Fruit fly (Drosophila melanogaster) whole organism, embryonic: Measurements from ENCODE around the gene CG15247.

ENCODE experiments used
- Bgb ChIP-seq: fragments of 200-800 bp; sonication (Bioruptor generic); IDR thresholded peaks from 2 replicates; pipeline ENCODE4 v1.3.6; 2022; ENCODE audit warnings: missing biosample characterization, missing genetic modification characterization; ENCODE audit not compliant: partially characterized antibody
- Blimp-1 ChIP-seq: fragments of 200-800 bp; sonication (Bioruptor generic); optimal IDR thresholded peaks from 3 replicates; lab custom pipeline; 2018; ENCODE audit warnings: missing biosample characterization, missing genetic modification characterization, mild to moderate bottlenecking, moderate library complexity, missing genetic modification reagents
- BtbVII ChIP-seq: fragments of 200-800 bp; sonication (Bioruptor generic); optimal IDR thresholded peaks from 3 replicates; lab custom pipeline; 2017; ENCODE audit warnings: missing biosample characterization, mild to moderate bottlenecking, missing genetic modification characterization
- CG10543 ChIP-seq: fragments of 200-800 bp; sonication (Bioruptor generic); optimal IDR thresholded peaks from 3 replicates; lab custom pipeline; 2017; ENCODE audit warnings: missing biosample characterization, mild to moderate bottlenecking, missing genetic modification characterization, moderate library complexity
- CG12071 ChIP-seq: fragments of 200-800 bp; sonication (Bioruptor generic); optimal IDR thresholded peaks from 3 replicates; lab custom pipeline; 2018; ENCODE audit warnings: missing biosample characterization, mild to moderate bottlenecking, missing genetic modification characterization
- CG12769 ChIP-seq: fragments of 200-800 bp; sonication (Bioruptor generic); optimal IDR thresholded peaks from 2 replicates; lab custom pipeline; 2019; ENCODE audit warnings: missing biosample characterization, mild to moderate bottlenecking, missing genetic modification characterization, moderate library complexity
- CG13894 ChIP-seq: fragments of 200-800 bp; sonication (Bioruptor generic); optimal IDR thresholded peaks from 3 replicates; lab custom pipeline; 2018; ENCODE audit warnings: missing biosample characterization, mild to moderate bottlenecking, missing genetic modification characterization, moderate library complexity
- CG15479 ChIP-seq: fragments of 200-800 bp; sonication (Bioruptor generic); optimal IDR thresholded peaks from 3 replicates; lab custom pipeline; 2019; ENCODE audit warnings: missing biosample characterization, mild to moderate bottlenecking, missing genetic modification characterization, moderate library complexity
- CG1603 ChIP-seq: fragments of 200-800 bp; sonication (Bioruptor generic); optimal IDR thresholded peaks from 2 replicates; lab custom pipeline; 2019; ENCODE audit warnings: missing biosample characterization, mild to moderate bottlenecking, missing genetic modification characterization, moderate library complexity
- CG16813 ChIP-seq: fragments of 200-800 bp; sonication (Bioruptor generic); IDR thresholded peaks from 3 replicates; pipeline ENCODE4 v1.3.6; 2022; ENCODE audit warnings: missing biosample characterization, missing genetic modification characterization; ENCODE audit not compliant: partially characterized antibody
- CG2120 ChIP-seq: fragments of 200-800 bp; sonication (Bioruptor generic); optimal IDR thresholded peaks from 3 replicates; lab custom pipeline; 2016; ENCODE audit warnings: missing biosample characterization, missing genetic modification characterization
- CG3407 ChIP-seq: fragments of 200-800 bp; sonication (Bioruptor generic); optimal IDR thresholded peaks from 2 replicates; lab custom pipeline; 2018; ENCODE audit warnings: missing biosample characterization, mild to moderate bottlenecking, missing genetic modification characterization
- CG34376 ChIP-seq: fragments of 200-800 bp; sonication (Bioruptor generic); optimal IDR thresholded peaks from 2 replicates; lab custom pipeline; 2018; ENCODE audit warnings: missing biosample characterization, mild to moderate bottlenecking, missing genetic modification characterization
- CG4282 ChIP-seq: fragments of 200-800 bp; sonication (Bioruptor generic); optimal IDR thresholded peaks from 2 replicates; lab custom pipeline; 2016; ENCODE audit warnings: missing biosample characterization, missing genetic modification characterization
- CG4424 ChIP-seq: fragments of 200-800 bp; sonication (Bioruptor generic); optimal IDR thresholded peaks from 3 replicates; lab custom pipeline; 2016; ENCODE audit warnings: missing biosample characterization, missing genetic modification characterization
- CG4854 ChIP-seq: fragments of 200-800 bp; sonication (Bioruptor generic); optimal IDR thresholded peaks from 2 replicates; lab custom pipeline; 2016; ENCODE audit warnings: missing biosample characterization, missing genetic modification characterization, inconsistent platforms
- CG5180 ChIP-seq: fragments of 200-800 bp; sonication (Bioruptor generic); optimal IDR thresholded peaks from 3 replicates; lab custom pipeline; 2017; ENCODE audit warnings: missing biosample characterization, missing genetic modification characterization, mild to moderate bottlenecking, moderate library complexity, missing genetic modification reagents
- CG7372 ChIP-seq: fragments of 200-800 bp; sonication (Bioruptor generic); IDR thresholded peaks from 2 replicates; pipeline ENCODE4 v1.3.6; 2022; ENCODE audit warnings: missing biosample characterization, missing genetic modification characterization
- CG7928 ChIP-seq: fragments of 200-800 bp; sonication (Bioruptor generic); optimal IDR thresholded peaks from 2 replicates; lab custom pipeline; 2017; ENCODE audit warnings: missing biosample characterization, mild to moderate bottlenecking, missing genetic modification characterization
- CG8290 ChIP-seq, 3 experiments: fragments of 200-800 bp; sonication (Bioruptor generic); optimal IDR thresholded peaks; 2 replicates each; lab custom pipeline; 2016 to 2019; ENCODE audit warnings: missing biosample characterization in 3 of 3, missing genetic modification characterization in 3 of 3, mild to moderate bottlenecking in 2 of 3, moderate library complexity in 1 of 3
- CG8388 ChIP-seq: fragments of 200-800 bp; sonication (Bioruptor generic); optimal IDR thresholded peaks from 2 replicates; lab custom pipeline; 2019; ENCODE audit warnings: missing biosample characterization, mild to moderate bottlenecking, missing genetic modification characterization, moderate library complexity
- CG9932 ChIP-seq: fragments of 200-800 bp; sonication (Bioruptor generic); IDR thresholded peaks from 2 replicates; pipeline ENCODE4 v1.3.6; 2022; ENCODE audit warnings: missing biosample characterization, missing genetic modification characterization
- Dbx ChIP-seq: fragments of 200-800 bp; sonication (Bioruptor generic); IDR thresholded peaks from 3 replicates; pipeline ENCODE4 v1.3.6; 2022; ENCODE audit warnings: missing biosample characterization, missing genetic modification characterization
- Deaf1 ChIP-seq: fragments of 200-800 bp; optimal IDR thresholded peaks from 3 replicates; lab custom pipeline; 2019; ENCODE audit warnings: missing biosample characterization, mild to moderate bottlenecking, missing genetic modification characterization, moderate library complexity
- Drgx ChIP-seq: fragments of 200-800 bp; sonication (Bioruptor generic); IDR thresholded peaks from 2 replicates; pipeline ENCODE4 v1.3.6; 2022; ENCODE audit warnings: missing biosample characterization, missing genetic modification characterization
- Hr39 ChIP-seq: fragments of >200 bp; optimal IDR thresholded peaks from 2 replicates; lab custom pipeline; 2017
- Max ChIP-seq: fragments of 200-800 bp; sonication (Bioruptor generic); optimal IDR thresholded peaks from 2 replicates; lab custom pipeline; 2016; ENCODE audit warnings: missing biosample characterization, mild to moderate bottlenecking, missing genetic modification characterization
- Med ChIP-seq: fragments of 200-800 bp; sonication (Bioruptor generic); peaks from one replicate; lab custom pipeline; 2016; ENCODE audit warnings: missing biosample characterization, missing genetic modification characterization, mild to moderate bottlenecking, inconsistent platforms, moderate library complexity
- Sry-δ ChIP-seq: fragments of 200-800 bp; sonication (Bioruptor generic); optimal IDR thresholded peaks from 2 replicates; lab custom pipeline; 2016; ENCODE audit warnings: missing biosample characterization, missing genetic modification characterization
- bigmax ChIP-seq: fragments of 200-800 bp; sonication (Bioruptor generic); optimal IDR thresholded peaks from 2 replicates; lab custom pipeline; 2018; ENCODE audit warnings: missing biosample characterization, mild to moderate bottlenecking, missing genetic modification characterization
- cato ChIP-seq: fragments of 200-800 bp; sonication (Bioruptor generic); optimal IDR thresholded peaks from 2 replicates; lab custom pipeline; 2016; ENCODE audit warnings: missing biosample characterization, missing genetic modification characterization, borderline replicate concordance
- chinmo ChIP-seq: fragments of 200-800 bp; sonication (Bioruptor generic); IDR thresholded peaks from 4 replicates; pipeline ENCODE4 v1.3.6; 2022; ENCODE audit warnings: missing biosample characterization, missing genetic modification characterization; ENCODE audit not compliant: partially characterized antibody
- chm ChIP-seq: fragments of 200-800 bp; sonication (Bioruptor generic); IDR thresholded peaks from 2 replicates; pipeline ENCODE4 v1.3.6; 2022; ENCODE audit warnings: missing biosample characterization, missing genetic modification characterization
- crol ChIP-seq: fragments of 200-800 bp; sonication (Bioruptor generic); IDR thresholded peaks from 2 replicates; pipeline ENCODE4 v1.3.6; 2022; ENCODE audit warnings: missing biosample characterization, missing genetic modification characterization
- dmrt99B ChIP-seq: fragments of 200-800 bp; sonication (Bioruptor generic); optimal IDR thresholded peaks from 2 replicates; lab custom pipeline; 2018; ENCODE audit warnings: missing biosample characterization, mild to moderate bottlenecking, missing genetic modification characterization, moderate library complexity
- gcm ChIP-seq: fragments of 200-800 bp; sonication (Bioruptor generic); optimal IDR thresholded peaks from 2 replicates; lab custom pipeline; 2019; ENCODE audit warnings: missing biosample characterization, mild to moderate bottlenecking, missing genetic modification characterization, moderate library complexity
- lab ChIP-seq: fragments of 200-800 bp; sonication (Bioruptor generic); optimal IDR thresholded peaks from 3 replicates; lab custom pipeline; 2017; ENCODE audit warnings: missing biosample characterization, missing genetic modification characterization, mild to moderate bottlenecking, moderate library complexity, missing genetic modification reagents
- mirr ChIP-seq: fragments of 200-800 bp; sonication (Bioruptor generic); optimal IDR thresholded peaks from 3 replicates; lab custom pipeline; 2018; ENCODE audit warnings: missing biosample characterization, mild to moderate bottlenecking, missing genetic modification characterization
- nau ChIP-seq: fragments of 200-800 bp; sonication (Bioruptor generic); optimal IDR thresholded peaks from 3 replicates; lab custom pipeline; 2017; ENCODE audit warnings: missing biosample characterization, mild to moderate bottlenecking, missing genetic modification characterization, missing genetic modification reagents
- nom ChIP-seq: fragments of 200-800 bp; sonication (Bioruptor generic); optimal IDR thresholded peaks from 2 replicates; lab custom pipeline; 2017; ENCODE audit warnings: missing biosample characterization, missing genetic modification characterization, mild to moderate bottlenecking, moderate library complexity, missing genetic modification reagents
- oc ChIP-seq: fragments of 200-800 bp; sonication (Bioruptor generic); optimal IDR thresholded peaks from 2 replicates; lab custom pipeline; 2018; ENCODE audit warnings: missing biosample characterization, mild to moderate bottlenecking, missing genetic modification characterization, moderate library complexity
- pb ChIP-seq: fragments of 200-800 bp; sonication (Bioruptor generic); optimal IDR thresholded peaks from 3 replicates; lab custom pipeline; 2016; ENCODE audit warnings: missing biosample characterization, missing genetic modification characterization
- pum ChIP-seq: fragments of 200-800 bp; sonication (Bioruptor generic); optimal IDR thresholded peaks from 2 replicates; lab custom pipeline; 2016; ENCODE audit warnings: missing biosample characterization, missing genetic modification characterization
- row ChIP-seq: fragments of 200-800 bp; sonication (Bioruptor generic); IDR thresholded peaks from 3 replicates; pipeline ENCODE4 v1.3.6; 2022; ENCODE audit warnings: missing biosample characterization, missing genetic modification characterization
- sisA ChIP-seq: fragments of 200-800 bp; sonication (Bioruptor generic); IDR thresholded peaks from 2 replicates; pipeline ENCODE4 v1.3.6; 2022; ENCODE audit warnings: missing biosample characterization, missing genetic modification characterization
- sqz ChIP-seq: fragments of 200-800 bp; sonication (Bioruptor generic); optimal IDR thresholded peaks from 3 replicates; lab custom pipeline; 2018; ENCODE audit warnings: missing biosample characterization, mild to moderate bottlenecking, missing genetic modification characterization
- sug ChIP-seq: fragments of 200-800 bp; optimal IDR thresholded peaks from 2 replicates; lab custom pipeline; 2019; ENCODE audit warnings: missing biosample characterization, mild to moderate bottlenecking, missing genetic modification characterization, moderate library complexity
- twi ChIP-seq: fragments of 200-800 bp; optimal IDR thresholded peaks from 2 replicates; lab custom pipeline; 2019; ENCODE audit warnings: missing biosample characterization, mild to moderate bottlenecking, missing genetic modification characterization, moderate library complexity
- vvl ChIP-seq: fragments of 200-800 bp; sonication (Bioruptor generic); IDR thresholded peaks from 2 replicates; pipeline ENCODE4 v1.3.6; 2022; ENCODE audit warnings: missing biosample characterization, missing genetic modification characterization
- yki ChIP-seq: fragments of >200 bp; optimal IDR thresholded peaks from 3 replicates; lab custom pipeline; 2018

Gene CG15247

dm6 chrX:9884221-9884620 lies 7.7 kb upstream of the CG15247 start, which contains the start of gene CG9691:
TSS of gene CG9691 (plus strand) at chrX:9884442.
- TF ChIP-seq Max (no peak), Dbx (0 out of 3 replicates have a peak, but pooled peaks have one; percentile 36), sug (no peak), CG15479 (GFP tag; lab: Kevin White, UChicago) (no peak), CG12769 (tag; lab: Kevin White, UChicago) (peak; percentile 28), sqz (GFP tag; lab: Kevin White, UChicago) (no peak), cato (no peak), chm (GFP tag; lab: Robert Waterston, UW) (no peak), Med (GFP tag; lab: Kevin White, UChicago) (peak; percentile 3), CG34376 (GFP tag; lab: Kevin White, UChicago) (peak; percentile 3), CG4282 (GFP tag; lab: Kevin White, UChicago) (no peak), nom (peak; percentile 62), gcm (GFP tag; lab: Kevin White, UChicago) (no peak), oc (peak; percentile 71), nau (GFP tag; lab: Kevin White, UChicago) (no peak), CG2120 (GFP tag; lab: Kevin White, UChicago) (no peak), dmrt99B (tag; lab: Kevin White, UChicago) (peak; percentile 3), row (GFP tag; lab: Robert Waterston, UW) (peak; percentile 27; the same call in 1 of the 3 replicates), CG7928 (GFP tag; lab: Kevin White, UChicago) (no peak), Sry-δ (GFP tag; lab: Kevin White, UChicago) (no peak), BtbVII (GFP tag; lab: Kevin White, UChicago) (peak; percentile 9), pum (GFP tag; lab: Kevin White, UChicago) (no peak), CG10543 (GFP tag; lab: Kevin White, UChicago) (peak; percentile 50), pb (GFP tag; lab: Kevin White, UChicago) (no peak), vvl (GFP tag; lab: Robert Waterston, UW) (0 out of 2 replicates have a peak, but pooled peaks have one; percentile 10), crol (GFP tag; lab: Robert Waterston, UW) (peak; percentile 78), CG16813 (no peak), CG3407 (no peak), Drgx (peak; percentile 40; the same call in 1 of the 2 replicates), CG9932 (GFP tag; lab: Robert Waterston, UW) (peak; percentile 12; the same call in 1 of the 2 replicates), Blimp-1 (GFP tag; lab: Kevin White, UChicago) (peak; percentile 22), Bgb (GFP tag; lab: Robert Waterston, UW) (peak; percentile 40; the same call in 1 of the 2 replicates), Deaf1 (peak; percentile 83), chinmo (GFP tag; lab: Robert Waterston, UW) (0 out of 4 replicates have a peak, but pooled peaks have one; percentile 40), CG4854 (no peak), CG5180 (GFP tag; lab: Kevin White, UChicago) (peak; percentile 89), lab (peak; percentile 1), CG8388 (GFP tag; lab: Kevin White, UChicago) (no peak), CG12071 (GFP tag; lab: Kevin White, UChicago) (no peak), mirr (GFP tag; lab: Kevin White, UChicago) (no peak), CG4424 (GFP tag; lab: Kevin White, UChicago) (no peak), CG13894 (tag; lab: Kevin White, UChicago) (peak; percentile 1), Hr39 (lab: Kevin White, UChicago) (no peak), CG1603 (tag; lab: Kevin White, UChicago) (no peak), yki (lab: Kevin White, UChicago) (no peak), bigmax (GFP tag; lab: Kevin White, UChicago) (no peak), sisA (no peak), twi (tag; lab: Kevin White, UChicago) (no peak), CG8290 (GFP tag; optimal IDR thresholded peaks at IDR 0.05; lab: Kevin White, UChicago) (no peak), CG8290 (tag; optimal IDR thresholded peaks at IDR 0.05; lab: Kevin White, UChicago) (peak in 1 of 2 experiments; percentile 29), CG7372 (GFP tag; lab: Robert Waterston, UW) (no peak)
